Worm (Caenorhabditis elegans) whole organism, young adult: ENCODE data around the gene Y55B1BR.8.

Experiments
- B0035.1 ChIP-seq: sonication (generic microtip); optimal IDR thresholded peaks from 2 replicates; lab custom pipeline; 2016; ENCODE audit warnings: missing genetic modification characterization, mild to moderate bottlenecking, missing compliant biosample characterization, missing genotype, missing genetic modification reagents
- B0261.1 ChIP-seq: sonication (generic microtip); optimal IDR thresholded peaks from 2 replicates; lab custom pipeline; 2016; ENCODE audit warnings: mild to moderate bottlenecking, missing genetic modification characterization, moderate library complexity, missing compliant biosample characterization
- C17E4.6 ChIP-seq: fragments of 200-800 bp; sonication (Bioruptor generic); IDR thresholded peaks from 2 replicates; pipeline ENCODE4 v1.3.6; 2022; ENCODE audit warnings: missing genetic modification reagents, missing genetic modification characterization, missing compliant biosample characterization
- D2030.7 ChIP-seq: fragments of 200-800 bp; sonication (Bioruptor generic); IDR thresholded peaks from 2 replicates; pipeline ENCODE4 v1.3.6; 2022; ENCODE audit warnings: missing genetic modification reagents, missing genetic modification characterization, missing compliant biosample characterization
- F10E7.11 ChIP-seq: sonication (generic microtip); optimal IDR thresholded peaks from 2 replicates; lab custom pipeline; 2017; ENCODE audit warnings: mild to moderate bottlenecking, missing genetic modification characterization, moderate library complexity, missing compliant biosample characterization
- F52B5.7 ChIP-seq: sonication (generic microtip); optimal IDR thresholded peaks from 2 replicates; lab custom pipeline; 2016; ENCODE audit warnings: mild to moderate bottlenecking, missing genetic modification characterization, missing compliant biosample characterization
- F57A8.1 ChIP-seq: fragments of 200-800 bp; sonication (Bioruptor generic); optimal IDR thresholded peaks from 2 replicates; lab custom pipeline; 2018; ENCODE audit warnings: mild to moderate bottlenecking, missing genetic modification characterization, moderate library complexity, missing compliant biosample characterization
- Y53G8AR.9 ChIP-seq: fragments of 200-800 bp; sonication (Bioruptor generic); conservative IDR thresholded peaks from 2 replicates; pipeline ENCODE4 v1.3.6; 2022; ENCODE audit warnings: missing genetic modification reagents, missing genetic modification characterization, missing compliant biosample characterization
- Y79H2A.3 ChIP-seq: fragments of 200-800 bp; sonication (Bioruptor generic); conservative IDR thresholded peaks from 2 replicates; pipeline ENCODE4 v1.3.6; 2022; ENCODE audit warnings: missing genetic modification reagents, missing genetic modification characterization, missing compliant biosample characterization
- Y95B8A.8 ChIP-seq: fragments of 200-800 bp; sonication (Bioruptor generic); IDR thresholded peaks from 2 replicates; pipeline ENCODE4 v1.3.6; 2022; ENCODE audit warnings: missing genetic modification reagents, missing genetic modification characterization, missing compliant biosample characterization
- ama-1 ChIP-seq, 3 experiments: fragments of 150-350 bp in 1 of 3; sonication (generic microtip) in 2 of 3; optimal IDR thresholded peaks; 2 replicates each; lab custom pipeline; 2014 to 2018; ENCODE audit warnings: missing biosample characterization in 2 of 3, missing genetic modification characterization in 2 of 3, missing genetic modification reagents in 2 of 3
- aptf-3 ChIP-seq: fragments of 200-800 bp; sonication (Bioruptor generic); IDR thresholded peaks from 2 replicates; pipeline ENCODE4 v1.3.6; 2022; ENCODE audit warnings: missing genetic modification characterization, missing compliant biosample characterization
- cebp-1 ChIP-seq, 2 experiments: fragments of 200-800 bp in 1 of 2; sonication (Bioruptor generic) in 1 of 2; sonication (generic microtip) in 1 of 2; IDR thresholded peaks in 1 of 2; optimal IDR thresholded peaks in 1 of 2; 2 replicates each; pipeline versions ENCODE4 v1.3.6 to Lab custom; 2017 to 2022; ENCODE audit warnings: missing compliant biosample characterization in 2 of 2, missing genetic modification characterization in 2 of 2, mild to moderate bottlenecking in 1 of 2, missing genetic modification reagents in 1 of 2, moderate library complexity in 1 of 2
- cebp-2 ChIP-seq: fragments of 200-800 bp; sonication (Bioruptor generic); IDR thresholded peaks from 2 replicates; pipeline ENCODE4 v1.3.6; 2022; ENCODE audit warnings: missing genetic modification characterization, missing compliant biosample characterization
- ceh-27 ChIP-seq: fragments of 200-800 bp; sonication (Bioruptor generic); optimal IDR thresholded peaks from 2 replicates; lab custom pipeline; 2018; ENCODE audit warnings: mild to moderate bottlenecking, missing genetic modification characterization, moderate library complexity, missing compliant biosample characterization
- ceh-58 ChIP-seq: fragments of 200-800 bp; sonication (Bioruptor generic); IDR thresholded peaks from 2 replicates; pipeline ENCODE4 v1.3.6; 2022; ENCODE audit warnings: missing genetic modification characterization, missing compliant biosample characterization
- chd-7 ChIP-seq: sonication (generic microtip); optimal IDR thresholded peaks from 2 replicates; lab custom pipeline; 2016; ENCODE audit warnings: mild to moderate bottlenecking, missing genetic modification characterization, moderate library complexity, missing compliant biosample characterization
- fkh-3 ChIP-seq: sonication (generic microtip); optimal IDR thresholded peaks from 2 replicates; lab custom pipeline; 2016; ENCODE audit warnings: mild to moderate bottlenecking, missing genetic modification characterization, missing compliant biosample characterization
- gei-17 ChIP-seq: fragments of 200-800 bp; sonication (Bioruptor generic); optimal IDR thresholded peaks from 2 replicates; lab custom pipeline; 2018; ENCODE audit warnings: mild to moderate bottlenecking, missing genetic modification characterization, missing compliant biosample characterization
- lin-26 ChIP-seq: fragments of 200-800 bp; sonication (Bioruptor generic); IDR thresholded peaks from 2 replicates; pipeline ENCODE4 v1.3.6; 2022; ENCODE audit warnings: missing genetic modification reagents, missing genetic modification characterization, missing compliant biosample characterization
- lin-40 ChIP-seq: sonication (generic microtip); optimal IDR thresholded peaks from 2 replicates; lab custom pipeline; 2016; ENCODE audit warnings: missing genetic modification characterization, mild to moderate bottlenecking, missing compliant biosample characterization, missing genotype, missing genetic modification reagents
- lin-54 ChIP-seq: fragments of 200-800 bp; sonication (Bioruptor generic); optimal IDR thresholded peaks from 2 replicates; lab custom pipeline; 2018; ENCODE audit warnings: mild to moderate bottlenecking, missing genetic modification characterization, missing compliant biosample characterization
- lir-1 ChIP-seq: fragments of 200-800 bp; sonication (Bioruptor generic); conservative IDR thresholded peaks from 2 replicates; pipeline ENCODE4 v1.3.6; 2022; ENCODE audit warnings: missing genetic modification reagents, missing genetic modification characterization, missing compliant biosample characterization
- lsl-1 ChIP-seq: fragments of 200-800 bp; sonication (Bioruptor generic); optimal IDR thresholded peaks from 2 replicates; lab custom pipeline; 2018; ENCODE audit warnings: mild to moderate bottlenecking, missing genetic modification characterization, moderate library complexity, missing compliant biosample characterization
- madf-6 ChIP-seq: fragments of 200-800 bp; sonication (Bioruptor generic); IDR thresholded peaks from 2 replicates; pipeline ENCODE4 v1.3.6; 2022; ENCODE audit warnings: missing genetic modification reagents, missing genetic modification characterization, missing compliant biosample characterization
- madf-8 ChIP-seq: fragments of 200-800 bp; sonication (Bioruptor generic); conservative IDR thresholded peaks from 2 replicates; pipeline ENCODE4 v1.3.6; 2022; ENCODE audit warnings: missing genetic modification reagents, missing genetic modification characterization, missing compliant biosample characterization
- mcd-1 ChIP-seq: fragments of 200-800 bp; sonication (Bioruptor generic); IDR thresholded peaks from 2 replicates; pipeline ENCODE4 v1.3.6; 2022; ENCODE audit warnings: missing genetic modification reagents, missing genetic modification characterization, missing compliant biosample characterization
- nhr-27 ChIP-seq: fragments of 200-800 bp; sonication (Bioruptor generic); optimal IDR thresholded peaks from 2 replicates; lab custom pipeline; 2018; ENCODE audit warnings: mild to moderate bottlenecking, missing genetic modification characterization, moderate library complexity, missing compliant biosample characterization
- rec-8 ChIP-seq, 2 experiments: sonication (generic microtip); optimal IDR thresholded peaks; 2 replicates each; lab custom pipeline; 2016; ENCODE audit warnings: mild to moderate bottlenecking in 2 of 2, missing genetic modification characterization in 2 of 2, missing genetic modification reagents in 2 of 2, missing genotype in 2 of 2, missing biosample characterization in 1 of 2, missing compliant biosample characterization in 1 of 2, moderate library complexity in 1 of 2
- rpc-1 ChIP-seq, 2 experiments: fragments of 150-350 bp in 1 of 2; sonication (generic microtip) in 1 of 2; optimal IDR thresholded peaks; 2 replicates each; lab custom pipeline; 2014 to 2018; ENCODE audit warnings: missing biosample characterization in 1 of 2, missing genetic modification characterization in 1 of 2, missing genetic modification reagents in 1 of 2, missing genotype in 1 of 2
- snpc-1.3 ChIP-seq: sonication (generic microtip); optimal IDR thresholded peaks from 2 replicates; lab custom pipeline; 2017; ENCODE audit warnings: missing genetic modification characterization, mild to moderate bottlenecking, missing compliant biosample characterization, antibody characterized with exemption, moderate library complexity, missing genotype, missing genetic modification reagents; ENCODE audit not compliant: insufficient read depth
- snpc-4 ChIP-seq, 5 experiments: fragments of 150-350 bp in 1 of 5; sonication (generic microtip) in 4 of 5; optimal IDR thresholded peaks; 2 replicates each; lab custom pipeline; 2014 to 2018; ENCODE audit warnings: missing genetic modification characterization in 5 of 5, missing biosample characterization in 3 of 5, antibody characterized with exemption in 2 of 5, mild to moderate bottlenecking in 2 of 5, missing compliant biosample characterization in 2 of 5, missing genotype in 2 of 5, moderate library complexity in 2 of 5, missing genetic modification reagents in 1 of 5
- ztf-26 ChIP-seq: sonication (generic microtip); optimal IDR thresholded peaks from 2 replicates; lab custom pipeline; 2017; ENCODE audit warnings: missing genetic modification characterization, missing compliant biosample characterization
- ztf-3 ChIP-seq: fragments of 200-800 bp; sonication (Bioruptor generic); optimal IDR thresholded peaks from 2 replicates; lab custom pipeline; 2018; ENCODE audit warnings: mild to moderate bottlenecking, missing genetic modification characterization, missing compliant biosample characterization

Y55B1BR.8 gene

ce11 chrIII:475154-475553 is 31.0 kb downstream of the Y55B1BR.8 start, which contains the start of gene mat-3:
Gene mat-3, plus strand, starts transcription at chrIII:475454.
- TF ChIP-seq madf-8 (GFP tag; lab: Robert Waterston, UW) (no peak), lin-40 (no peak), C17E4.6 (GFP tag; lab: Robert Waterston, UW) (no peak), F57A8.1 (GFP tag; lab: Kevin White, UChicago) (no peak), cebp-1 (GFP tag; IDR thresholded peaks at IDR 0.05; lab: Robert Waterston, UW) (no peak), cebp-1 (tag; optimal IDR thresholded peaks at IDR 0.05; lab: Kevin White, UChicago) (no peak), ztf-3 (GFP tag; lab: Kevin White, UChicago) (no peak), cebp-2 (GFP tag; lab: Robert Waterston, UW) (no peak), B0035.1 (tag; lab: Kevin White, UChicago) (no peak), lsl-1 (GFP tag; lab: Kevin White, UChicago) (no peak), ama-1 (optimal IDR thresholded peaks at IDR 0.05; lab: Kevin White, UChicago) (no peak), ama-1 (GFP tag; optimal IDR thresholded peaks at IDR 0.05; lab: Kevin White, UChicago) (no peak), ceh-27 (GFP tag; lab: Kevin White, UChicago) (no peak), rec-8 (tag; optimal IDR thresholded peaks at IDR 0.05; lab: Kevin White, UChicago) (no peak), Y53G8AR.9 (GFP tag; lab: Robert Waterston, UW) (no peak), ceh-58 (GFP tag; lab: Robert Waterston, UW) (no peak)

- TF ChIP-seq ztf-26 (tag; lab: Kevin White, UChicago) (no peak), lir-1 (GFP tag; lab: Robert Waterston, UW) (no peak), lin-26 (no peak)
- TF ChIP-seq, all 124 proteins: peak for 0
Measured at ce11 chrIII:481259-481658, 37.1 kb downstream of the Y55B1BR.8 start.

ce11 chrIII:482739-483138 is 38.5 kb downstream of the Y55B1BR.8 start:
- no peak for TF ChIP-seq F10E7.11 (tag; lab: Kevin White, UChicago)
- no peak for TF ChIP-seq madf-6 (GFP tag; lab: Robert Waterston, UW)
- no peak for TF ChIP-seq fkh-3 (tag; lab: Kevin White, UChicago)
- no peak for TF ChIP-seq D2030.7 (GFP tag; lab: Robert Waterston, UW)
- TF ChIP-seq rpc-1 (optimal IDR thresholded peaks at IDR 0.05; lab: Kevin White, UChicago), result no peak
- TF ChIP-seq rpc-1 (tag; optimal IDR thresholded peaks at IDR 0.05; lab: Kevin White, UChicago), result no peak
- no peak for TF ChIP-seq mcd-1
- TF ChIP-seq lin-26, result no peak
- TF ChIP-seq snpc-4 (GFP tag; optimal IDR thresholded peaks at IDR 0.05; lab: Kevin White, UChicago), result no peak
- TF ChIP-seq snpc-4 (tag; optimal IDR thresholded peaks at IDR 0.05; lab: Kevin White, UChicago), result no peak
- no peak for TF ChIP-seq lin-54 (GFP tag; lab: Kevin White, UChicago)
- TF ChIP-seq gei-17 (GFP tag; lab: Kevin White, UChicago), result no peak
- no peak for TF ChIP-seq F52B5.7
- TF ChIP-seq Y79H2A.3, result no peak
- TF ChIP-seq snpc-1.3 (tag; lab: Kevin White, UChicago), result no peak
- TF ChIP-seq aptf-3 (GFP tag; lab: Robert Waterston, UW), result no peak
- TF ChIP-seq Y95B8A.8, result no peak
- TF ChIP-seq nhr-27 (tag; lab: Kevin White, UChicago), result no peak
- no peak for TF ChIP-seq chd-7
- TF ChIP-seq B0261.1 (tag; lab: Kevin White, UChicago), result no peak
